Worm (Caenorhabditis elegans) whole organism, late embryonic: ENCODE data around the gene Y47D3B.4.

ENCODE experiments used
- C08G9.2 ChIP-seq: sonication (generic microtip); optimal IDR thresholded peaks from 2 replicates; lab custom pipeline; 2016; ENCODE audit warnings: mild to moderate bottlenecking, missing genetic modification characterization, moderate library complexity, missing compliant biosample characterization
- F13H6.1 ChIP-seq: sonication (generic microtip); optimal IDR thresholded peaks from 2 replicates; lab custom pipeline; 2016; ENCODE audit warnings: missing genetic modification characterization, missing compliant biosample characterization
- K02D7.2 ChIP-seq: sonication (generic microtip); optimal IDR thresholded peaks from 2 replicates; lab custom pipeline; 2017; ENCODE audit warnings: mild to moderate bottlenecking, missing genetic modification characterization, missing compliant biosample characterization
- T23F11.4 ChIP-seq: fragments of 200-800 bp; sonication (Bioruptor generic); optimal IDR thresholded peaks from 2 replicates; lab custom pipeline; 2018; ENCODE audit warnings: mild to moderate bottlenecking, missing genetic modification characterization, missing compliant biosample characterization
- Y22D7AL.16 ChIP-seq: sonication (generic microtip); optimal IDR thresholded peaks from 2 replicates; lab custom pipeline; 2016; ENCODE audit warnings: missing genetic modification characterization, missing compliant biosample characterization
- ceh-22 ChIP-seq: sonication (generic microtip); optimal IDR thresholded peaks from 2 replicates; lab custom pipeline; 2017; ENCODE audit warnings: missing biosample characterization, missing genetic modification characterization
- ceh-24 ChIP-seq: sonication (generic microtip); optimal IDR thresholded peaks from 2 replicates; lab custom pipeline; 2016; ENCODE audit warnings: mild to moderate bottlenecking, missing genetic modification characterization, missing compliant biosample characterization
- ceh-34 ChIP-seq: sonication (generic microtip); optimal IDR thresholded peaks from 2 replicates; lab custom pipeline; 2016; ENCODE audit warnings: mild to moderate bottlenecking, missing genetic modification characterization, missing compliant biosample characterization
- ceh-45 ChIP-seq: fragments of 200-800 bp; sonication (Bioruptor generic); IDR thresholded peaks from 2 replicates; pipeline ENCODE4 v1.3.6; 2022; ENCODE audit warnings: missing genetic modification reagents, missing genetic modification characterization, missing compliant biosample characterization
- ceh-9 ChIP-seq: sonication (generic microtip); optimal IDR thresholded peaks from 2 replicates; lab custom pipeline; 2016; ENCODE audit warnings: mild to moderate bottlenecking, missing genetic modification characterization, inconsistent platforms, missing compliant biosample characterization
- dmd-4 ChIP-seq: sonication (generic microtip); optimal IDR thresholded peaks from 2 replicates; lab custom pipeline; 2016; ENCODE audit warnings: borderline replicate concordance, missing genetic modification characterization, missing compliant biosample characterization
- ets-4 ChIP-seq: sonication (generic microtip); optimal IDR thresholded peaks from 2 replicates; lab custom pipeline; 2016; ENCODE audit warnings: missing genetic modification characterization, missing compliant biosample characterization
- eyg-1 ChIP-seq: sonication (generic microtip); optimal IDR thresholded peaks from 2 replicates; lab custom pipeline; 2016; ENCODE audit warnings: missing genotype, missing genetic modification characterization, missing compliant biosample characterization
- fkh-10 ChIP-seq: fragments of 150-350 bp; optimal IDR thresholded peaks from 2 replicates; lab custom pipeline; 2014; ENCODE audit warnings: missing biosample characterization, missing genetic modification reagents, missing genetic modification characterization
- fkh-6 ChIP-seq: sonication (generic microtip); optimal IDR thresholded peaks from 2 replicates; lab custom pipeline; 2016; ENCODE audit warnings: missing genetic modification characterization, missing compliant biosample characterization
- hlh-15 ChIP-seq: sonication (generic microtip); optimal IDR thresholded peaks from 2 replicates; lab custom pipeline; 2016; ENCODE audit warnings: missing genetic modification characterization, missing compliant biosample characterization
- hlh-8 ChIP-seq: sonication (generic microtip); optimal IDR thresholded peaks from 2 replicates; lab custom pipeline; 2016; ENCODE audit warnings: missing genotype, missing genetic modification characterization, missing compliant biosample characterization
- lim-6 ChIP-seq: sonication (generic microtip); optimal IDR thresholded peaks from 2 replicates; lab custom pipeline; 2016; ENCODE audit warnings: missing genetic modification characterization, missing compliant biosample characterization
- lin-11 ChIP-seq: fragments of 200-800 bp; sonication (Bioruptor generic); optimal IDR thresholded peaks from 2 replicates; lab custom pipeline; 2018; ENCODE audit warnings: mild to moderate bottlenecking, missing genetic modification characterization, missing compliant biosample characterization
- madf-2 ChIP-seq: sonication (generic microtip); optimal IDR thresholded peaks from 2 replicates; lab custom pipeline; 2017; ENCODE audit warnings: missing genetic modification characterization, missing compliant biosample characterization
- nhr-11 ChIP-seq: fragments of 150-350 bp; optimal IDR thresholded peaks from 2 replicates; lab custom pipeline; 2014; ENCODE audit warnings: missing biosample characterization, missing genetic modification characterization
- nhr-232 ChIP-seq: sonication (generic microtip); optimal IDR thresholded peaks from 2 replicates; lab custom pipeline; 2016; ENCODE audit warnings: missing genetic modification characterization, missing compliant biosample characterization
- npax-4 ChIP-seq: sonication (generic microtip); optimal IDR thresholded peaks from 2 replicates; lab custom pipeline; 2016; ENCODE audit warnings: missing genetic modification characterization, missing compliant biosample characterization
- pat-9 ChIP-seq: fragments of 200-800 bp; sonication (Bioruptor generic); optimal IDR thresholded peaks from 2 replicates; lab custom pipeline; 2018; ENCODE audit warnings: mild to moderate bottlenecking, missing genetic modification characterization, moderate library complexity, missing compliant biosample characterization
- pha-2 ChIP-seq: sonication (generic microtip); optimal IDR thresholded peaks from 2 replicates; lab custom pipeline; 2017; ENCODE audit warnings: mild to moderate bottlenecking, missing genetic modification characterization, missing compliant biosample characterization
- pha-4 ChIP-seq: fragments of 150-350 bp; optimal IDR thresholded peaks from 2 replicates; lab custom pipeline; 2018; ENCODE audit warnings: missing biosample characterization, missing genetic modification reagents, missing genetic modification characterization
- pqm-1 ChIP-seq: sonication (generic microtip); optimal IDR thresholded peaks from 2 replicates; lab custom pipeline; 2016; ENCODE audit warnings: missing genetic modification characterization, missing compliant biosample characterization
- rnt-1 ChIP-seq: sonication (generic microtip); optimal IDR thresholded peaks from 2 replicates; lab custom pipeline; 2016; ENCODE audit warnings: missing genetic modification characterization, missing compliant biosample characterization
- sdc-2 ChIP-seq: sonication (generic microtip); optimal IDR thresholded peaks from 2 replicates; lab custom pipeline; 2016; ENCODE audit warnings: missing genotype, missing genetic modification characterization, missing compliant biosample characterization
- sox-4 ChIP-seq: sonication (generic microtip); optimal IDR thresholded peaks from 2 replicates; lab custom pipeline; 2017; ENCODE audit warnings: mild to moderate bottlenecking, missing genetic modification characterization, inconsistent platforms, missing compliant biosample characterization
- tbx-2 ChIP-seq: sonication (generic microtip); optimal IDR thresholded peaks from 2 replicates; lab custom pipeline; 2016; ENCODE audit warnings: missing genetic modification characterization, missing compliant biosample characterization
- ttx-3 ChIP-seq: sonication (generic microtip); optimal IDR thresholded peaks from 2 replicates; lab custom pipeline; 2016; ENCODE audit warnings: missing genetic modification reagents, missing genetic modification characterization, missing compliant biosample characterization
- unc-55 ChIP-seq: sonication (generic microtip); optimal IDR thresholded peaks from 2 replicates; lab custom pipeline; 2017; ENCODE audit warnings: missing biosample characterization, missing genetic modification reagents, missing genetic modification characterization
- zip-5 ChIP-seq: sonication (generic microtip); optimal IDR thresholded peaks from 2 replicates; lab custom pipeline; 2016; ENCODE audit warnings: missing genetic modification characterization, missing compliant biosample characterization
- ztf-16 ChIP-seq: sonication (generic microtip); optimal IDR thresholded peaks from 2 replicates; lab custom pipeline; 2017; ENCODE audit warnings: missing genetic modification characterization, missing compliant biosample characterization

Gene Y47D3B.4

ce11 chrIII:11446826-11447225 is 41.7 kb downstream of the Y47D3B.4 start:
- TF ChIP-seq ceh-45 (no peak), ceh-34 (tag; lab: Kevin White, UChicago) (peak; percentile 81), hlh-15 (no peak), lim-6 (tag; lab: Kevin White, UChicago) (no peak)

DNA sequence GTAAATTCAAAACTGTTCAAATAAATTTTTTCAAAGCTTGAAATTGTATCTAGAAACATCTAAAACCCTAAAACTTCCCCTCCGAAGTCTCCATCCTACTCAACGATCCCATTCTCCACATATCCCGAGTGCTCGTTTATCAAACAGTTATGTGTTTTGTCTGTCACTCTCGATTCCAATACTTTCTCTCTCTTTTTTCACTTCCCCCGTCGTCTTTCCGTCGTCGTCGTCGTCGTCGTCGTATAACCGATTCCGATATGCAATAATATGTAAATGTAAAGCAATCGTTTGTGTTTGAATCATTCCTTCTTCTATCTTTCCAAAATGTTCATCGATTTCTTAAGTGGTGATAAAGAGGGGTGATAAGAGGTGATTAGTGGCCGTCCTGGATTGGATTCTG is 43.2 kb downstream of the Y47D3B.4 start:
- no peak for TF ChIP-seq hlh-15
- TF ChIP-seq pqm-1, result no peak
- TF ChIP-seq rnt-1, result no peak
- TF ChIP-seq eyg-1 (tag; lab: Kevin White, UChicago), result no peak
- no peak for TF ChIP-seq F13H6.1 (tag; lab: Kevin White, UChicago)
- TF ChIP-seq tbx-2 (tag; lab: Kevin White, UChicago), result no peak
- TF ChIP-seq zip-5 (tag; lab: Kevin White, UChicago), result no peak
- no peak for TF ChIP-seq madf-2 (tag; lab: Kevin White, UChicago)
- TF ChIP-seq ceh-22 (tag; lab: Kevin White, UChicago), result no peak
- no peak for TF ChIP-seq Y22D7AL.16
- no peak for TF ChIP-seq ceh-9 (tag; lab: Kevin White, UChicago)
- TF ChIP-seq C08G9.2, result no peak

- TF ChIP-seq K02D7.2 (tag; lab: Kevin White, UChicago) (no peak), ceh-45 (no peak), fkh-6 (tag; lab: Kevin White, UChicago) (no peak), nhr-11 (no peak), pha-2 (no peak), T23F11.4 (GFP tag; lab: Kevin White, UChicago) (no peak), pat-9 (tag; lab: Kevin White, UChicago) (no peak), ets-4 (tag; lab: Kevin White, UChicago) (no peak), pha-4 (tag; lab: Kevin White, UChicago) (no peak), lin-11 (tag; lab: Kevin White, UChicago) (no peak), dmd-4 (tag; lab: Kevin White, UChicago) (no peak), ceh-22 (tag; lab: Kevin White, UChicago) (no peak), sox-4 (tag; lab: Kevin White, UChicago) (no peak), npax-4 (tag; lab: Kevin White, UChicago) (no peak), ttx-3 (tag; lab: Kevin White, UChicago) (no peak), ceh-24 (tag; lab: Kevin White, UChicago) (no peak), ztf-16 (no peak), nhr-232 (tag; lab: Kevin White, UChicago) (no peak), fkh-10 (GFP tag; lab: Kevin White, UChicago) (no peak), zip-5 (tag; lab: Kevin White, UChicago) (no peak)
Measured at ce11 chrIII:11451380-11451779, 46.2 kb downstream of the Y47D3B.4 start.

ce11 chrIII:11452530-11452929 is 47.4 kb downstream of the Y47D3B.4 start:
- TF ChIP-seq unc-55 (peak; percentile 96), pat-9 (tag; lab: Kevin White, UChicago) (no peak)

ce11 chrIII:11453970-11454369 is 48.8 kb downstream of the Y47D3B.4 start:
- TF ChIP-seq nhr-11 (no peak), sox-4 (tag; lab: Kevin White, UChicago) (no peak), sdc-2 (tag; lab: Kevin White, UChicago) (peak; percentile 26), pha-2 (no peak), unc-55 (peak; percentile 60), hlh-8 (tag; lab: Kevin White, UChicago) (peak; percentile 88)
